Worm (Caenorhabditis elegans) whole organism, midembryonic: ENCODE measurements around the gene F43E2.1.

Source experiments
- flt-1 ChIP-seq: fragments of 200-800 bp; sonication (Bioruptor generic); IDR thresholded peaks from 2 replicates; pipeline ENCODE4 v1.3.6; 2022; ENCODE audit warnings: missing genetic modification characterization, missing compliant biosample characterization
- klf-2 ChIP-seq: fragments of 200-800 bp; sonication (Bioruptor generic); conservative IDR thresholded peaks from 2 replicates; pipeline ENCODE4 v1.3.6; 2022; ENCODE audit warnings: missing genetic modification reagents, missing genetic modification characterization, missing compliant biosample characterization
- ztf-23 ChIP-seq: fragments of 200-800 bp; sonication (Bioruptor generic); IDR thresholded peaks from 2 replicates; pipeline ENCODE4 v1.3.6; 2022; ENCODE audit warnings: missing genetic modification reagents, missing genetic modification characterization, missing compliant biosample characterization

ce11 chrII:7379021-7379420, 3.9 kb downstream of the F43E2.1 start, which contains the start of gene C07D10.6:
- TF ChIP-seq klf-2 (GFP tag; lab: Robert Waterston, UW) (no peak), ztf-23 (GFP tag; lab: Robert Waterston, UW) (no peak), flt-1 (GFP tag; lab: Robert Waterston, UW) (no peak)
